Fruit fly (Drosophila melanogaster): ENCODE results near the gene mus304.

dm6 chr3L:18075853-18076252 is 33.8 kb upstream of the mus304 start:
- TF ChIP-seq Lpt (GFP tag; optimal IDR thresholded peaks at IDR 0.05) (no peak), Hr39 (GFP tag; optimal IDR thresholded peaks at IDR 0.05) (peak; percentile 7), lz (GFP tag; optimal IDR thresholded peaks at IDR 0.05) (no peak), topi (GFP tag; optimal IDR thresholded peaks at IDR 0.05) (no peak), CG6792 (GFP tag; optimal IDR thresholded peaks at IDR 0.05) (no peak), Gug (GFP tag; IDR thresholded peaks at IDR 0.05) (no peak), Met (GFP tag; optimal IDR thresholded peaks at IDR 0.05) (peak; percentile 25), vri (GFP tag; optimal IDR thresholded peaks at IDR 0.05) (peak; percentile 19), CG31627 (GFP tag; optimal IDR thresholded peaks at IDR 0.05) (no peak), fd59A (GFP tag; optimal IDR thresholded peaks at IDR 0.05) (no peak), CG8632 (GFP tag; optimal IDR thresholded peaks at IDR 0.05) (no peak)
